Fruit fly (Drosophila melanogaster) S2 (cell line): ENCODE data around the gene Ir75c.

Experiments used
- CG8478 ChIP-seq: fragments of >200 bp; optimal IDR thresholded peaks from 2 replicates; lab custom pipeline; 2018
- CTCF ChIP-seq, 2 experiments: fragments of >200 bp; optimal IDR thresholded peaks; 2 replicates each; lab custom pipeline; 2018

The Ir75c gene

dm6 chr3L:17808597-17809213 is 13.9 kb downstream of the Ir75c start, which contains the start of gene CG32191:
Gene CG32191, minus strand, starts transcription at chr3L:17809146.
- no peak for TF ChIP-seq CTCF (optimal IDR thresholded peaks at IDR 0.05; lab: Kevin White, UChicago)
- no peak for TF ChIP-seq CG8478 (lab: Kevin White, UChicago)

dm6 chr3L:17806357-17807025 is 16.1 kb downstream of the Ir75c start, which contains the start of gene CG32187:
Gene CG32187, minus strand, starts transcription at chr3L:17806365.
- TF ChIP-seq CTCF (optimal IDR thresholded peaks at IDR 0.05; lab: Kevin White, UChicago) (no peak), CG8478 (lab: Kevin White, UChicago) (no peak)

dm6 chr3L:17804511-17804910 is 18.1 kb downstream of the Ir75c start, which contains the start of gene ais:
Gene ais, minus strand, starts transcription at chr3L:17804715.
- TF ChIP-seq CTCF (optimal IDR thresholded peaks at IDR 0.05; lab: Kevin White, UChicago) (no peak), CG8478 (lab: Kevin White, UChicago) (no peak)

dm6 chr3L:17802107-17802506 is 20.5 kb downstream of the Ir75c start, which contains the start of gene NUCB1:
Gene NUCB1, minus strand, starts transcription at chr3L:17802279.
- TF ChIP-seq CG8478 (lab: Kevin White, UChicago): no peak
- TF ChIP-seq CTCF (optimal IDR thresholded peaks at IDR 0.05; lab: Kevin White, UChicago): peak; percentile 39 to 51

- no peak for TF ChIP-seq CG8478 (lab: Kevin White, UChicago)
- TF ChIP-seq CTCF (optimal IDR thresholded peaks at IDR 0.05; lab: Kevin White, UChicago): no peak
Measured at dm6 chr3L:17797494-17797893, 25.1 kb downstream of the Ir75c start, which contains the start of gene CG42816. Gene CG42816, minus strand, starts transcription at chr3L:17797594.

- TF ChIP-seq CTCF (optimal IDR thresholded peaks at IDR 0.05; lab: Kevin White, UChicago) (no peak), CG8478 (lab: Kevin White, UChicago) (no peak)
Measured at dm6 chr3L:17791495-17791894, 31.1 kb downstream of the Ir75c start.

dm6 chr3L:17791467-17791494 is 31.4 kb downstream of the Ir75c start, which contains the start of gene CG42815:
Gene CG42815, minus strand, starts transcription at chr3L:17791486.
- no peak for TF ChIP-seq CG8478 (lab: Kevin White, UChicago)
- TF ChIP-seq CTCF (optimal IDR thresholded peaks at IDR 0.05; lab: Kevin White, UChicago): no peak

dm6 chr3L:17791067-17791466 is 31.6 kb downstream of the Ir75c start:
- no peak for TF ChIP-seq CTCF (optimal IDR thresholded peaks at IDR 0.05; lab: Kevin White, UChicago)
- TF ChIP-seq CG8478 (lab: Kevin White, UChicago): no peak
